Fruit fly (Drosophila melanogaster) whole organism, pupa: ENCODE measurements around the gene CG5883.

ENCODE experiments used
- CG15710 ChIP-seq: fragments of 200-800 bp; sonication (Bioruptor generic); optimal IDR thresholded peaks from 2 replicates; lab custom pipeline; 2018; ENCODE audit warnings: missing biosample characterization, mild to moderate bottlenecking, missing genetic modification characterization, moderate library complexity
- CG17806 ChIP-seq: fragments of 200-800 bp; sonication (Bioruptor generic); optimal IDR thresholded peaks from 2 replicates; lab custom pipeline; 2018; ENCODE audit warnings: missing biosample characterization, mild to moderate bottlenecking, missing genetic modification characterization, moderate library complexity
- CG34367 ChIP-seq: fragments of 200-800 bp; sonication (Bioruptor generic); optimal IDR thresholded peaks from 2 replicates; lab custom pipeline; 2018; ENCODE audit warnings: missing biosample characterization, mild to moderate bottlenecking, missing genetic modification characterization
- CG4496 ChIP-seq: fragments of 200-800 bp; sonication (Bioruptor generic); IDR thresholded peaks from 3 replicates; pipeline ENCODE4 v1.3.6; 2022; ENCODE audit warnings: missing biosample characterization, missing genetic modification characterization
- CG9948 ChIP-seq: fragments of 200-800 bp; sonication (Bioruptor generic); optimal IDR thresholded peaks from 2 replicates; lab custom pipeline; 2018; ENCODE audit warnings: missing biosample characterization, mild to moderate bottlenecking, missing genetic modification characterization, moderate library complexity
- D1 ChIP-seq: fragments of 200-800 bp; sonication (Bioruptor generic); optimal IDR thresholded peaks from 2 replicates; lab custom pipeline; 2018; ENCODE audit warnings: missing biosample characterization, mild to moderate bottlenecking, missing genetic modification characterization, moderate library complexity
- EcR ChIP-seq: fragments of 200-800 bp; sonication (Bioruptor generic); optimal IDR thresholded peaks from 3 replicates; lab custom pipeline; 2019; ENCODE audit warnings: missing biosample characterization, missing genetic modification characterization, mild to moderate bottlenecking, moderate library complexity, missing genetic modification reagents
- Pif1A ChIP-seq: fragments of 200-800 bp; sonication (Bioruptor generic); optimal IDR thresholded peaks from 3 replicates; lab custom pipeline; 2016; ENCODE audit warnings: missing biosample characterization, missing genetic modification characterization
- Pif1B ChIP-seq: fragments of 200-800 bp; sonication (Bioruptor generic); optimal IDR thresholded peaks from 3 replicates; lab custom pipeline; 2016; ENCODE audit warnings: missing biosample characterization, missing genetic modification characterization
- Snoo ChIP-seq: fragments of 200-800 bp; sonication (Bioruptor generic); optimal IDR thresholded peaks from 3 replicates; lab custom pipeline; 2017; ENCODE audit warnings: missing biosample characterization, mild to moderate bottlenecking, missing genetic modification characterization, inconsistent platforms
- rn ChIP-seq: fragments of 200-800 bp; sonication (Bioruptor generic); IDR thresholded peaks from 2 replicates; pipeline ENCODE4 v1.3.6; 2022; ENCODE audit warnings: missing biosample characterization, missing genetic modification characterization

DNA sequence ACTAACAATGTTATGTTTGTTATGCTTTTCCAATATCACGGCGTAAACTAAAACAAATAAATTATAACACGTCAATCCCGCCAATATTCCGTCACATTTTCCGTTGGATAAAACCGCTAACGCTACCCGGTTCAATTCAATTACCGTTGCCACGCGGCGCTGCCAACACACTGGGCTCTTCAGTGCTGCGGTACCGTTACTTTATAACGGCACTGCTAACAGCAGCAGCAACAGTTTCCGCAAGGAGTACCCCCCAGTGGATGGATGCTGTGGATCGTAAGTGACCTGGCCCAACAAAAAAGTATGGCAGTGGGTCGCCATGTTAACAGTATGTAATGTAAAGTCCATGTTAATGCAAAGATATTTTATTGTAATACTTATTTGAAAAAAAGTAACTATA lies 5.9 kb downstream of the CG5883 start, which contains the start of gene CG44837:
- TF ChIP-seq D1 (tag; lab: Kevin White, UChicago) = no peak
- TF ChIP-seq CG4496 (GFP tag; lab: Robert Waterston, UW) = no peak
- TF ChIP-seq CG34367 (tag; lab: Kevin White, UChicago) = no peak
- no peak for TF ChIP-seq EcR (GFP tag; lab: Kevin White, UChicago)
- TF ChIP-seq Pif1A (GFP tag; lab: Kevin White, UChicago) = no peak
- no peak for TF ChIP-seq CG17806
- TF ChIP-seq Pif1B (GFP tag; lab: Kevin White, UChicago) = no peak
- no peak for TF ChIP-seq Snoo (tag; lab: Kevin White, UChicago)
- TF ChIP-seq CG9948 = no peak
- no peak for TF ChIP-seq CG15710 (tag; lab: Kevin White, UChicago)
- no peak for TF ChIP-seq rn (GFP tag; lab: Robert Waterston, UW)
